Worm (Caenorhabditis elegans) whole organism, midembryonic: Measurements from ENCODE around the gene lem-2.

Experiments used
- T22C8.4 ChIP-seq: fragments of 200-800 bp; sonication (Bioruptor generic); IDR thresholded peaks from 2 replicates; pipeline ENCODE4 v1.3.6; 2022; ENCODE audit warnings: missing genetic modification characterization, missing compliant biosample characterization
- cog-1 ChIP-seq: sonication (generic microtip); optimal IDR thresholded peaks from 2 replicates; lab custom pipeline; 2016; ENCODE audit warnings: missing genetic modification characterization, missing compliant biosample characterization
- flt-1 ChIP-seq: fragments of 200-800 bp; sonication (Bioruptor generic); IDR thresholded peaks from 2 replicates; pipeline ENCODE4 v1.3.6; 2022; ENCODE audit warnings: missing genetic modification characterization, missing compliant biosample characterization
- klf-2 ChIP-seq: fragments of 200-800 bp; sonication (Bioruptor generic); conservative IDR thresholded peaks from 2 replicates; pipeline ENCODE4 v1.3.6; 2022; ENCODE audit warnings: missing genetic modification reagents, missing genetic modification characterization, missing compliant biosample characterization
- med-1 ChIP-seq: sonication (generic microtip); optimal IDR thresholded peaks from 2 replicates; lab custom pipeline; 2017; ENCODE audit warnings: missing genetic modification characterization, mild to moderate bottlenecking, missing compliant biosample characterization, antibody characterized with exemption, missing genetic modification reagents; ENCODE audit not compliant: insufficient read depth
- ref-1 ChIP-seq: fragments of 200-800 bp; sonication (Bioruptor generic); conservative IDR thresholded peaks from 2 replicates; pipeline ENCODE4 v1.3.6; 2022; ENCODE audit warnings: missing genetic modification reagents, missing genetic modification characterization, missing compliant biosample characterization
- tab-1 ChIP-seq: fragments of 200-800 bp; sonication (Bioruptor generic); IDR thresholded peaks from 2 replicates; pipeline ENCODE4 v1.3.6; 2022; ENCODE audit warnings: missing genetic modification characterization, missing compliant biosample characterization
- ztf-23 ChIP-seq: fragments of 200-800 bp; sonication (Bioruptor generic); IDR thresholded peaks from 2 replicates; pipeline ENCODE4 v1.3.6; 2022; ENCODE audit warnings: missing genetic modification reagents, missing genetic modification characterization, missing compliant biosample characterization
- ztf-29 ChIP-seq: fragments of 200-800 bp; sonication (Bioruptor generic); IDR thresholded peaks from 2 replicates; pipeline ENCODE4 v1.3.6; 2022; ENCODE audit warnings: missing genetic modification reagents, missing genetic modification characterization, missing compliant biosample characterization

DNA sequence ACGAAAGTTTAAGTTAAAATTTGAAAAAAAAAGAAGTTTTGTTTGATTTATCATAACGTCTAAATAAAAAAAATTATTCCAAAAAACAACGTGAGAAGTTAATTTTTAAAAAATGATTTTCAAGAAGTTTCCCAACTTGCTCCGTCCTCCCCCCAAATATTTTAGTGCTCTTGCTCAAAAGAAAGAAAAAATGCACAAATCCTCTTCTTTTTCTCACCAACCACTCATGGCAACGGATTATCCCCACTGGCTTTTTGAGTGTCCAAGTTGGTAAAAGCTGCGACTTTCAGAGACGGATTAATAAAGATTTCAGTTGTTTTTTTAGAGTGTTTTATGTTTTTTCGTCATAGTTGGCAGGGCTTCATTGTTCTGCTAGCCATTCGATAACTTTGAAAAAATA is 34.3 kb downstream of the lem-2 start, which contains the start of gene Y39G8C.2:
- TF ChIP-seq tab-1 (GFP tag; lab: Robert Waterston, UW) (no peak), cog-1 (tag; lab: Kevin White, UChicago) (no peak), ztf-29 (GFP tag; lab: Robert Waterston, UW) (no peak), flt-1 (GFP tag; lab: Robert Waterston, UW) (no peak), ref-1 (GFP tag; lab: Robert Waterston, UW) (no peak), ztf-23 (no peak), med-1 (GFP tag; lab: Kevin White, UChicago) (no peak), T22C8.4 (no peak), klf-2 (no peak)
